Worm (Caenorhabditis elegans) whole organism, L1 larva: ENCODE measurements around the gene Y113G7A.13.

Experiments used
- mep-1 ChIP-seq: fragments of 150-350 bp; optimal IDR thresholded peaks from 2 replicates; lab custom pipeline; 2014; ENCODE audit warnings: missing biosample characterization, missing genetic modification characterization
- nhr-19 ChIP-seq: fragments of 200-800 bp; sonication (Bioruptor generic); conservative IDR thresholded peaks from 2 replicates; pipeline ENCODE4 v1.3.6; 2022; ENCODE audit warnings: missing genetic modification characterization, missing compliant biosample characterization
- nhr-84 ChIP-seq: sonication (generic microtip); optimal IDR thresholded peaks from 2 replicates; lab custom pipeline; 2017; ENCODE audit warnings: missing biosample characterization, missing genetic modification characterization
- skn-1 ChIP-seq: fragments of 150-350 bp; optimal IDR thresholded peaks from 2 replicates; lab custom pipeline; 2014; ENCODE audit warnings: missing biosample characterization, missing genetic modification characterization
- zag-1 ChIP-seq: fragments of 150-350 bp; optimal IDR thresholded peaks from 2 replicates; lab custom pipeline; 2014; ENCODE audit warnings: missing biosample characterization, missing genetic modification characterization
- ztf-11 ChIP-seq, 2 experiments: sonication (generic microtip); optimal IDR thresholded peaks; 2 replicates each; lab custom pipeline; 2016 to 2017; ENCODE audit warnings: missing genetic modification characterization in 2 of 2, missing biosample characterization in 1 of 2, missing compliant biosample characterization in 1 of 2
- ztf-4 ChIP-seq: fragments of 150-350 bp; optimal IDR thresholded peaks from 2 replicates; lab custom pipeline; 2014; ENCODE audit warnings: missing biosample characterization, missing genetic modification characterization

DNA sequence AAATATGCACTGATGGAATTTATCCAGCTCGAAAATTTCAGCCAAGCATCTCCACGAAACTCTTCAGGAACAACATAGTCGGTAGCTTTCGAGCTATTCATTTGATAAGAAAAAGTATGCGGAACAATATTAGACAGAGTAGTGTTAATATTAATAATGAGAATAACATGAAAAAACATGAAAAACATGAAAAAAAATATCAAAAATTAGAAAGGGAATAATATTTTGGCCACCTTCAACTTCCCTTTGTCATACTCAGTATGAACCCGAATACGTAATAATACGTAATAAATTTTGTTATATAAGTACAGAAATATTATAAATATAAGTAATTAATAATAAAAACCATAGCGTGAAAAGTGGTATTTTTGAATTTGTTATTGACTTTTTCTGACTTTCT is 23.9 kb downstream of the Y113G7A.13 start, which contains the start of gene srw-39:
- TF ChIP-seq skn-1 (tag; lab: Kevin White, UChicago) (no peak), ztf-11 (tag; optimal IDR thresholded peaks at IDR 0.05; lab: Kevin White, UChicago) (no peak), mep-1 (no peak), nhr-84 (tag; lab: Kevin White, UChicago) (no peak), ztf-4 (no peak), nhr-19 (no peak), zag-1 (tag; lab: Kevin White, UChicago) (no peak)
